Worm (Caenorhabditis elegans) whole organism, L2 larva: ENCODE measurements around the gene clec-163.
"Not testable (repeated sequence)": the region's sequence is repeated elsewhere in the genome, so short reads cannot be mapped to it uniquely, and the experiment has no call there.

ENCODE experiments used
- Y55F3AM.14 ChIP-seq: fragments of 200-800 bp; sonication (Bioruptor generic); optimal IDR thresholded peaks from 2 replicates; lab custom pipeline; 2018; ENCODE audit warnings: mild to moderate bottlenecking, missing genetic modification characterization, missing compliant biosample characterization
- ZK546.5 ChIP-seq: sonication (generic microtip); optimal IDR thresholded peaks from 2 replicates; lab custom pipeline; 2017; ENCODE audit warnings: missing biosample characterization, missing genetic modification characterization
- alr-1 ChIP-seq: fragments of 150-350 bp; optimal IDR thresholded peaks from 2 replicates; lab custom pipeline; 2014; ENCODE audit warnings: missing biosample characterization, missing genetic modification characterization
- aly-2 ChIP-seq: fragments of 150-350 bp; optimal IDR thresholded peaks from 2 replicates; lab custom pipeline; 2014; ENCODE audit warnings: missing biosample characterization, missing genetic modification characterization
- ama-1 ChIP-seq: fragments of 150-350 bp; optimal IDR thresholded peaks from 2 replicates; lab custom pipeline; 2018; ENCODE audit warnings: inconsistent platforms
- blmp-1 ChIP-seq: sonication (generic microtip); optimal IDR thresholded peaks from 2 replicates; lab custom pipeline; 2017; ENCODE audit warnings: missing genetic modification characterization, mild to moderate bottlenecking, missing compliant biosample characterization, antibody characterized with exemption, moderate library complexity; ENCODE audit not compliant: insufficient read depth
- ceh-82 ChIP-seq: fragments of 150-350 bp; optimal IDR thresholded peaks from 2 replicates; lab custom pipeline; 2014; ENCODE audit warnings: missing biosample characterization, missing genetic modification characterization
- crh-2 ChIP-seq: sonication (generic microtip); optimal IDR thresholded peaks from 2 replicates; lab custom pipeline; 2017; ENCODE audit warnings: missing biosample characterization, missing genetic modification characterization
- dmd-4 ChIP-seq: sonication (generic microtip); optimal IDR thresholded peaks from 2 replicates; lab custom pipeline; 2017; ENCODE audit warnings: missing biosample characterization, missing genetic modification characterization
- egl-27 ChIP-seq: sonication (generic microtip); optimal IDR thresholded peaks from 3 replicates; lab custom pipeline; 2017; ENCODE audit warnings: missing biosample characterization, missing genetic modification reagents, missing genetic modification characterization
- fos-1 ChIP-seq: fragments of 150-350 bp; optimal IDR thresholded peaks from 2 replicates; lab custom pipeline; 2014; ENCODE audit warnings: missing biosample characterization, missing genetic modification characterization
- gmeb-1 ChIP-seq: fragments of 150-350 bp; optimal IDR thresholded peaks from 2 replicates; lab custom pipeline; 2014; ENCODE audit warnings: missing biosample characterization, missing genetic modification characterization
- lin-11 ChIP-seq: fragments of 150-350 bp; sonication (generic microtip); optimal IDR thresholded peaks from 2 replicates; lab custom pipeline; 2014; ENCODE audit warnings: missing biosample characterization, missing genetic modification characterization, inconsistent platforms, mixed read lengths
- lin-39 ChIP-seq: fragments of 150-350 bp; optimal IDR thresholded peaks from 2 replicates; lab custom pipeline; 2014; ENCODE audit warnings: missing biosample characterization, missing genetic modification reagents, missing genetic modification characterization
- mab-5 ChIP-seq: fragments of 150-350 bp; optimal IDR thresholded peaks from 2 replicates; lab custom pipeline; 2014; ENCODE audit warnings: missing biosample characterization, missing genetic modification characterization
- mbf-1 ChIP-seq: sonication (generic microtip); optimal IDR thresholded peaks from 2 replicates; lab custom pipeline; 2017; ENCODE audit warnings: missing biosample characterization, missing genetic modification characterization
- nhr-10 ChIP-seq: sonication (generic microtip); optimal IDR thresholded peaks from 2 replicates; lab custom pipeline; 2017; ENCODE audit warnings: missing biosample characterization, missing genetic modification characterization
- nhr-12 ChIP-seq: fragments of 150-350 bp; optimal IDR thresholded peaks from 2 replicates; lab custom pipeline; 2014; ENCODE audit warnings: missing biosample characterization, missing genetic modification characterization
- nhr-21 ChIP-seq: fragments of 150-350 bp; optimal IDR thresholded peaks from 2 replicates; lab custom pipeline; 2014; ENCODE audit warnings: missing biosample characterization, missing genetic modification characterization
- nhr-25 ChIP-seq: fragments of 150-350 bp; sonication (generic microtip); optimal IDR thresholded peaks from 3 replicates; lab custom pipeline; 2014; ENCODE audit warnings: missing biosample characterization, missing genetic modification characterization
- nhr-6 ChIP-seq: fragments of 150-350 bp; optimal IDR thresholded peaks from 2 replicates; lab custom pipeline; 2014; ENCODE audit warnings: missing biosample characterization, missing genetic modification characterization
- nhr-77 ChIP-seq: fragments of 150-350 bp; optimal IDR thresholded peaks from 2 replicates; lab custom pipeline; 2014; ENCODE audit warnings: missing biosample characterization, missing genetic modification characterization
- sem-4 ChIP-seq: fragments of 150-350 bp; optimal IDR thresholded peaks from 2 replicates; lab custom pipeline; 2014; ENCODE audit warnings: missing biosample characterization, missing genetic modification reagents, missing genetic modification characterization
- sma-3 ChIP-seq: sonication (generic microtip); optimal IDR thresholded peaks from 2 replicates; lab custom pipeline; 2016; ENCODE audit warnings: missing genetic modification reagents, missing genetic modification characterization, missing compliant biosample characterization
- unc-39 ChIP-seq: fragments of 150-350 bp; optimal IDR thresholded peaks from 2 replicates; lab custom pipeline; 2014; ENCODE audit warnings: missing biosample characterization, missing genetic modification characterization
- unc-62 ChIP-seq: fragments of 150-350 bp; optimal IDR thresholded peaks from 2 replicates; lab custom pipeline; 2014; ENCODE audit warnings: missing biosample characterization, missing genetic modification reagents, missing genetic modification characterization
- zag-1 ChIP-seq: fragments of 150-350 bp; optimal IDR thresholded peaks from 2 replicates; lab custom pipeline; 2014; ENCODE audit warnings: missing biosample characterization, missing genetic modification characterization
- ztf-1 ChIP-seq: fragments of 200-800 bp; sonication (Bioruptor generic); conservative IDR thresholded peaks from 2 replicates; pipeline ENCODE4 v1.3.6; 2022; ENCODE audit warnings: missing genetic modification characterization, missing compliant biosample characterization
- ztf-4 ChIP-seq: fragments of 150-350 bp; optimal IDR thresholded peaks from 2 replicates; lab custom pipeline; 2014; ENCODE audit warnings: missing biosample characterization, missing genetic modification characterization

The clec-163 gene

ce11 chrIII:10763032-10763431, 31.1 kb upstream of the clec-163 start, which contains the start of gene dpy-28:
TSS of gene dpy-28 (plus strand) at chrIII:10763131.
- TF ChIP-seq nhr-21 (peak; percentile 21), nhr-77 (tag; lab: Kevin White, UChicago) (no peak), ama-1 (peak; percentile 21)

DNA sequence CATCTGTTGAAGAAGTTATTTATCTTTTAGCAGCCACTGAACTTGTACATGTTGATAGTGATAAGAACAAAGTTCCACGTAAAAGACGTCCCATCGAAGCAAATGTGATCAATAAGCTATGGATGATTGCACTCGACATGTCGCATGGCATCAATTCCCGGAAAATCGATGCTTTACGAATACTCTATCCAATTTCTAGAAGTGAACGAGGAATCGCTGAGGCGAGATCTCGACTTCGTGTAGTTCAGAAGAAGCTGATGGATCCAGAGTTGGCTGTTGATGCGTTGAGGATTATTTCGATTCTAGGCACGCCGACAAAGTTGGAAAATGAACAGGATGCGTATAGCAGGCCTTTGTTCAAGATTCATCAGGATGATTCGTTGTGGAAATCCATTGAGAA, 24.5 kb upstream of the clec-163 start:
- TF ChIP-seq nhr-21 (no peak), nhr-10 (tag; lab: Kevin White, UChicago) (no peak), nhr-77 (tag; lab: Kevin White, UChicago) (no peak), ceh-82 (tag; lab: Kevin White, UChicago) (no peak), Y55F3AM.14 (GFP tag; lab: Kevin White, UChicago) (no peak), fos-1 (tag; lab: Kevin White, UChicago) (no peak), alr-1 (no peak), nhr-6 (tag; lab: Kevin White, UChicago) (no peak)

- TF ChIP-seq gmeb-1 (tag; lab: Kevin White, UChicago) = no peak
- TF ChIP-seq nhr-77 (tag; lab: Kevin White, UChicago) = no peak
- no peak for TF ChIP-seq mab-5 (tag; lab: Kevin White, UChicago)
- TF ChIP-seq aly-2 = no peak
- no peak for TF ChIP-seq zag-1 (tag; lab: Kevin White, UChicago)
- no peak for TF ChIP-seq nhr-10 (tag; lab: Kevin White, UChicago)
- TF ChIP-seq nhr-25 (tag; lab: Kevin White, UChicago) = no peak
- TF ChIP-seq egl-27 (tag; lab: Kevin White, UChicago) = no peak
- no peak for TF ChIP-seq unc-62 (GFP tag; lab: Kevin White, UChicago)
- TF ChIP-seq alr-1 = no peak
- TF ChIP-seq nhr-12 (tag; lab: Kevin White, UChicago) = no peak
- no peak for TF ChIP-seq ama-1
- TF ChIP-seq sem-4 = no peak
- TF ChIP-seq blmp-1 (tag; lab: Kevin White, UChicago) = no peak
- no peak for TF ChIP-seq sma-3 (GFP tag; lab: Kevin White, UChicago)
- no peak for TF ChIP-seq Y55F3AM.14 (GFP tag; lab: Kevin White, UChicago)
- no peak for TF ChIP-seq ZK546.5
- no peak for TF ChIP-seq mbf-1 (tag; lab: Kevin White, UChicago)
Measured at ce11 chrIII:10781553-10781952, 12.6 kb upstream of the clec-163 start, which contains the start of gene ptr-19. TSS of gene ptr-19 (plus strand) at chrIII:10781853.

DNA sequence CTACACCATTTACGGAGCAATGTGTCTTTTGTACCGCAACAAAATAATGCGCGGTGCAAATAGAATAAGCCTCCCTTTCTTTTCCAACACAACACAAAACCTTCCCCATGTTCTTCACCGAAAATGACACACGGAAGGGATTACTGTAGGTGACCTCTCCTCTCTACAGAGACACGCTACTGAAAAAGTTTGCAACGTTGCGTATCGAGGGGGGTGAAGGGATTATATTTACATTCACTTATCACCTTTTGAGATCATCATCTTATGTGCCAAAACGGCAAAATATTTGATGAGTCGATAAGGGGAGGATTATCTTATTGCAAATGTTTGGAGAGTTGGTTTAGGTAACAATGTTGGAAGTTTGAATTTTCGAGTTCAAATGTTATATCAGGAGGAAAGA, 11.1 kb upstream of the clec-163 start:
- TF ChIP-seq nhr-77 (tag; lab: Kevin White, UChicago) = no peak
- no peak for TF ChIP-seq lin-39

- TF ChIP-seq lin-11 (tag; lab: Kevin White, UChicago) (no peak), nhr-10 (tag; lab: Kevin White, UChicago) (no peak)
- TF ChIP-seq, all 48 proteins: peak for 0
Measured at ce11 chrIII:10791233-10791632, 2.9 kb upstream of the clec-163 start.

ce11 chrIII:10802032-10802431, 7.9 kb downstream of the clec-163 start, which contains the start of gene K11D9.3:
TSS of gene K11D9.3 (minus strand) at chrIII:10802212.
- TF ChIP-seq ztf-4 (tag; lab: Kevin White, UChicago) (no peak), crh-2 (tag; lab: Kevin White, UChicago) (peak; percentile 70), blmp-1 (tag; lab: Kevin White, UChicago) (no peak), dmd-4 (tag; lab: Kevin White, UChicago) (no peak), nhr-21 (no peak), Y55F3AM.14 (GFP tag; lab: Kevin White, UChicago) (no peak), ztf-1 (GFP tag; lab: Robert Waterston, UW) (no peak)

- TF ChIP-seq sem-4 (no peak), nhr-21 (no peak)
Measured at ce11 chrIII:10805172-10805571, 11.0 kb downstream of the clec-163 start.

- not testable (repeated sequence) for TF ChIP-seq zag-1, unc-39, nhr-6 (tag; lab: Kevin White, UChicago)
Measured at ce11 chrIII:10805625-10806024, 11.5 kb downstream of the clec-163 start, which contains the start of gene klp-7. TSS of gene klp-7 (plus strand) at chrIII:10805925.
